Worm (Caenorhabditis elegans) whole organism, L4/young adult: ENCODE data around the gene fmi-1.

ENCODE experiments used
- dao-5 ChIP-seq: sonication (generic microtip); optimal IDR thresholded peaks from 2 replicates; lab custom pipeline; 2016; ENCODE audit warnings: missing genotype, missing genetic modification characterization, moderate library complexity, missing compliant biosample characterization
- him-1 ChIP-seq: sonication (generic microtip); optimal IDR thresholded peaks from 2 replicates; lab custom pipeline; 2016; ENCODE audit warnings: missing genotype, missing genetic modification reagents, missing genetic modification characterization, missing compliant biosample characterization

ce11 chrV:13082442-13083126 is 63.7 kb downstream of the fmi-1 start, which contains the start of gene C34B4.2:
- peak; percentile 45 for TF ChIP-seq him-1 (tag; lab: Kevin White, UChicago)
- TF ChIP-seq dao-5 (tag; lab: Kevin White, UChicago) = no peak
